Worm (Caenorhabditis elegans): ENCODE data around the gene eif-3.B.

The eif-3.B gene

DNA sequence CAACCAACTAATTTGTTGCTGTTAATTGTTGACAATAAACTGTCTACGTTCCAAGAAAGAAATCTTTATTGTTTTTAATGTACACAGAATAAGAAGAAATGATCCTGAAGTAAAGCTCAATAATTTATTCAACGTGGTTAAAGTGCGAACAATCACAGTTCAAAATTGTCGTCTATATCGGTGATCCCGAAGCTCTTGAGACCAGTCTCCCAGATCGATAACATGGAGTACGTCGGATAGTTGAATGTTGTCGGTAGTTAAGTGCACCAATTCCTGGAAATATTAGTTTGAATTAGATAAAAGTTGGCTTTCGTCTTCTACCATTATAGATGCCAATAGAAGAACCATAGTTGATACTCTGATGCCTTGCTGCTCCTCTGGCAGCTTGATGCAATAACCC lies 20.9 kb downstream of the eif-3.B start:
- TF ChIP-seq fkh-2 (tag; optimal IDR thresholded peaks at IDR 0.05) (no peak), nhr-23 (tag; optimal IDR thresholded peaks at IDR 0.05) (no peak), nhr-25 (tag; optimal IDR thresholded peaks at IDR 0.05) (peak; percentile 25)

DNA sequence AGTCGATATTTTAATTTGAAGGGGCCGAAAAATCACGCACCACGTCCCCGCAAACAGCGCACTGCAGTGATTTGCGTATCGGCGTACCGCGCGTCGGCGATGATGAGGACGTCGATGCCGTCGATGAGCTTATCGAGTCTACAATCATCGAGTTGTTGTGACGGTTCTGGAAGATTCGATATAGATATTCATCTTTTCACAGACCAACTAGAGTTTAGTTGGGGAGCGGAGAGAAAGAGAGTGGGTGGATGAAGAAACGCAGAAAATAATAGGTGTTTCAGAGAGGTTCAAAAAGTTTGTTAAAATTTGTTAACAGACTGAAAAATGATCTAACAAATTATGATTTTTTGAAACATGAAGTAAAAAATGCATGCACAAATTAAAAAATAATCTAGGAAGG lies 23.2 kb downstream of the eif-3.B start, which contains the start of gene nhr-61:
TSS of gene nhr-61 (minus strand) at position 168 of the 400 bp plus-strand sequence.
- TF ChIP-seq nhr-43 (tag; optimal IDR thresholded peaks at IDR 0.05; ENCODE audit: poor library complexity, severe bottlenecking), result no peak
- peak; percentile 47 for TF ChIP-seq elt-1 (tag; optimal IDR thresholded peaks at IDR 0.05)

DNA sequence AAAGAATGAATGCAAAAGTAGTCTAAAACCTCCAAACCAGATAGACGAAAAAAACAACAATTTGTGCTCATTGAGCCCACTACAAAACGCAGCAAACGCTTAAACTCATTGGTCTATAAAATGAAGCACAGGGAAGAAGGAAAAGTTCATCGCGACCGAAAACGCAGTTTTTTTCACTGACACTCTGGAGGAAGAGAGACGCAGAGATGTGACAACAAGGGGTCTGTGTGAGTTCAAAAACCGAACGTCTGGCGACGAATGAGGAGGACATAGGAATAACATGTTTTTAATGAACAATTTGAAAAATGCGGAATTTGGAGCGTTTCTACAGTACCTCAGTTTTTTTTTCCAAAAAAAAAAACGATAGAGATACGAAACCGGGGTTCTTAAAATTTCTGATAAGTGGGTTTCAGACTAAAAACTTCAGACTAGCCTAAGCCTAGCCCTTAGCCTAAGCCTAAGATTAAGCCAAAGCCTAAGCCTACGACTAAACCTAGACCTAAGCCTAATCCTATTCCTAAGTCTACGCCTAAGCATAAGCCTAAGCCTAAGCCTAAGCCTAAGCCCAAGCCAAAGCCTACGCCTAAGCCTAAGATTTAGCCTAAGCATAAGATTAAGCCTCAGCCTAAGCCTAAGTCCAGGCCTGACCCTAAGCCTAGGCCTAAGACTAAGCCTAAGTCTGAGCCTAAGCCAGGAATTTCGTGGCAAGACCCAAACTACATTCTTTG lies 24.2 kb downstream of the eif-3.B start:
- TF ChIP-seq pha-4 (tag; optimal IDR thresholded peaks at IDR 0.05) (peak; percentile 52), unc-62 (GFP tag; optimal IDR thresholded peaks at IDR 0.05) (no peak), mdl-1 (tag; optimal IDR thresholded peaks at IDR 0.05) (no peak), nhr-23 (tag; optimal IDR thresholded peaks at IDR 0.05) (no peak), snpc-4 (tag; optimal IDR thresholded peaks at IDR 0.05) (peak; percentile 30), nhr-25 (tag; optimal IDR thresholded peaks at IDR 0.05) (peak; percentile 18), pqm-1 (tag; optimal IDR thresholded peaks at IDR 0.05) (peak; percentile 30)

DNA sequence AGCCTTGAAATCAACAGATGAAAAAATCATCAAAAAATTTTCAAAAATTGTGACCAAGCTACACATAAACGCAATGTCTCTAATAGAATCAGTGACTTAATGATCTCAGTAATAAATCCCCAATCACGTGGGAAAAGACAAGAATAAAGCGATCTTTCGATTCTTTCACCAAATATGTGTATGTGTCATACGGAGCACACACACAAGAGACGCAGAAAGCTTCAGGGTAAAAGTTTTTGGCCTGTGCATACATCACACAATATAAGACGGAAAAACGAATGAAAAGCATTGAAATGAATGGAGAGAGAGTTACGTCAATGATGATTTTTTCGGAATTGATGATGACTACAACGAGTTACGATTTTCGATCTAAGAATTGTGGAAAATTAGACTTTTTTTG lies 25.3 kb downstream of the eif-3.B start:
- TF ChIP-seq nhr-43 (tag; optimal IDR thresholded peaks at IDR 0.05; ENCODE audit: poor library complexity, severe bottlenecking) (no peak), pqm-1 (tag; optimal IDR thresholded peaks at IDR 0.05) (peak; percentile 24), ztf-4 (tag; optimal IDR thresholded peaks at IDR 0.05) (no peak), elt-2 (tag; optimal IDR thresholded peaks at IDR 0.05) (no peak), mdl-1 (tag; optimal IDR thresholded peaks at IDR 0.05) (no peak), hmg-11 (tag; optimal IDR thresholded peaks at IDR 0.05) (no peak), nhr-77 (tag; optimal IDR thresholded peaks at IDR 0.05) (no peak), elt-1 (tag; optimal IDR thresholded peaks at IDR 0.05) (no peak), mml-1 (tag; optimal IDR thresholded peaks at IDR 0.05) (no peak), pha-4 (tag; optimal IDR thresholded peaks at IDR 0.05) (peak; percentile 2), skn-1 (tag; optimal IDR thresholded peaks at IDR 0.05) (peak; percentile 25)

DNA sequence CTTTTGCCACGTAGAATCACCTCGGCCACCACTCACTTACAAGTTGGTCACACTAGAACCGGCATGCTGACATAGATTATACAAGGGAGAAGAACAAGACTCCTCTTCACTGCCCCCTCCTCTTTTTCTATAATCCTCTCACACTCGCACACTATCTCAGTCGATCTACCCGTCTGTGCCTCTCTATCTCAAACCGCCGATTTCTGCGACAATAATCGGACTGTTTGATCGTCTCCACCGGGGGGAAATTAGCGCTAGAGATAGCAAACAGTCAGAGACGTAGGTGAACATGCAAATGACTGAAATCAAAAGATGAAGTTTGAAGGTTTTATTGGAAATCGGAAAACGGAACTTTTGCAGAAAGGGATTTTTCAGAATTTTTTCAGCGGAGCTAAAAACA lies 27.2 kb downstream of the eif-3.B start:
- TF ChIP-seq ztf-4 (tag; optimal IDR thresholded peaks at IDR 0.05) (no peak), nhr-43 (tag; optimal IDR thresholded peaks at IDR 0.05; ENCODE audit: poor library complexity, severe bottlenecking) (peak; percentile 62), nhr-76 (tag; optimal IDR thresholded peaks at IDR 0.05) (no peak), jun-1 (tag; optimal IDR thresholded peaks at IDR 0.05) (peak; percentile 53), egl-27 (tag; optimal IDR thresholded peaks at IDR 0.05) (no peak), ceh-28 (tag; optimal IDR thresholded peaks at IDR 0.05) (peak; percentile 55), pqm-1 (tag; optimal IDR thresholded peaks at IDR 0.05) (peak; percentile 94), nhr-25 (tag; optimal IDR thresholded peaks at IDR 0.05) (peak; percentile 95), elt-1 (tag; optimal IDR thresholded peaks at IDR 0.05) (peak; percentile 71), unc-62 (GFP tag; optimal IDR thresholded peaks at IDR 0.05) (no peak), lin-15B (tag; optimal IDR thresholded peaks at IDR 0.05) (peak; percentile 20), ceh-82 (tag; optimal IDR thresholded peaks at IDR 0.05) (peak; percentile 30), elt-2 (tag; optimal IDR thresholded peaks at IDR 0.05) (peak; percentile 79), pha-4 (tag; optimal IDR thresholded peaks at IDR 0.05) (peak; percentile 88), ceh-9 (tag; optimal IDR thresholded peaks at IDR 0.05) (no peak), snpc-4 (tag; optimal IDR thresholded peaks at IDR 0.05) (no peak), ama-1 (optimal IDR thresholded peaks at IDR 0.05) (no peak), nfya-1 (tag; optimal IDR thresholded peaks at IDR 0.05; ENCODE audit: insufficient read depth) (peak; percentile 37), elt-3 (tag; optimal IDR thresholded peaks at IDR 0.05) (no peak), hmg-11 (tag; optimal IDR thresholded peaks at IDR 0.05) (no peak), unc-39 (tag; optimal IDR thresholded peaks at IDR 0.05) (no peak), sea-2 (GFP tag; optimal IDR thresholded peaks at IDR 0.05) (no peak), ZK546.5 (tag; optimal IDR thresholded peaks at IDR 0.05) (no peak), aly-2 (tag; optimal IDR thresholded peaks at IDR 0.05) (no peak), skn-1 (tag; optimal IDR thresholded peaks at IDR 0.05) (peak; percentile 56), mdl-1 (tag; optimal IDR thresholded peaks at IDR 0.05) (no peak), nhr-23 (tag; optimal IDR thresholded peaks at IDR 0.05) (peak; percentile 94), lsy-12 (tag; optimal IDR thresholded peaks at IDR 0.05) (peak; percentile 35), fkh-10 (GFP tag; optimal IDR thresholded peaks at IDR 0.05) (no peak), zag-1 (tag; optimal IDR thresholded peaks at IDR 0.05) (no peak), lin-39 (tag; optimal IDR thresholded peaks at IDR 0.05) (no peak), nhr-28 (tag; optimal IDR thresholded peaks at IDR 0.05) (no peak)
